Worm (Caenorhabditis elegans) whole organism, L2 larva: ENCODE measurements around the gene H43I07.4.

Experiments used
- C34F6.9 ChIP-seq: fragments of 150-350 bp; optimal IDR thresholded peaks from 2 replicates; lab custom pipeline; 2014; ENCODE audit warnings: missing biosample characterization, missing genetic modification characterization
- F13H6.1 ChIP-seq: sonication (generic microtip); optimal IDR thresholded peaks from 2 replicates; lab custom pipeline; 2016; ENCODE audit warnings: missing genetic modification characterization, missing compliant biosample characterization
- R02D3.7 ChIP-seq: fragments of 150-350 bp; optimal IDR thresholded peaks from 2 replicates; lab custom pipeline; 2014; ENCODE audit warnings: missing biosample characterization, missing genetic modification characterization
- Y55F3AM.14 ChIP-seq: fragments of 200-800 bp; sonication (Bioruptor generic); optimal IDR thresholded peaks from 2 replicates; lab custom pipeline; 2018; ENCODE audit warnings: mild to moderate bottlenecking, missing genetic modification characterization, missing compliant biosample characterization
- ZK546.5 ChIP-seq: sonication (generic microtip); optimal IDR thresholded peaks from 2 replicates; lab custom pipeline; 2017; ENCODE audit warnings: missing biosample characterization, missing genetic modification characterization
- aly-2 ChIP-seq: fragments of 150-350 bp; optimal IDR thresholded peaks from 2 replicates; lab custom pipeline; 2014; ENCODE audit warnings: missing biosample characterization, missing genetic modification characterization
- ama-1 ChIP-seq: fragments of 150-350 bp; optimal IDR thresholded peaks from 2 replicates; lab custom pipeline; 2018; ENCODE audit warnings: inconsistent platforms
- blmp-1 ChIP-seq: sonication (generic microtip); optimal IDR thresholded peaks from 2 replicates; lab custom pipeline; 2017; ENCODE audit warnings: missing genetic modification characterization, mild to moderate bottlenecking, missing compliant biosample characterization, antibody characterized with exemption, moderate library complexity; ENCODE audit not compliant: insufficient read depth
- crh-2 ChIP-seq: sonication (generic microtip); optimal IDR thresholded peaks from 2 replicates; lab custom pipeline; 2017; ENCODE audit warnings: missing biosample characterization, missing genetic modification characterization
- dmd-4 ChIP-seq: sonication (generic microtip); optimal IDR thresholded peaks from 2 replicates; lab custom pipeline; 2017; ENCODE audit warnings: missing biosample characterization, missing genetic modification characterization
- egl-27 ChIP-seq: sonication (generic microtip); optimal IDR thresholded peaks from 3 replicates; lab custom pipeline; 2017; ENCODE audit warnings: missing biosample characterization, missing genetic modification reagents, missing genetic modification characterization
- elt-3 ChIP-seq: sonication (generic microtip); optimal IDR thresholded peaks from 2 replicates; lab custom pipeline; 2017; ENCODE audit warnings: missing biosample characterization, missing genetic modification characterization
- fos-1 ChIP-seq: fragments of 150-350 bp; optimal IDR thresholded peaks from 2 replicates; lab custom pipeline; 2014; ENCODE audit warnings: missing biosample characterization, missing genetic modification characterization
- gmeb-1 ChIP-seq: fragments of 150-350 bp; optimal IDR thresholded peaks from 2 replicates; lab custom pipeline; 2014; ENCODE audit warnings: missing biosample characterization, missing genetic modification characterization
- lin-13 ChIP-seq: fragments of 150-350 bp; optimal IDR thresholded peaks from 2 replicates; lab custom pipeline; 2014; ENCODE audit warnings: missing biosample characterization, missing genetic modification reagents, missing genetic modification characterization
- lin-39 ChIP-seq: fragments of 150-350 bp; optimal IDR thresholded peaks from 2 replicates; lab custom pipeline; 2014; ENCODE audit warnings: missing biosample characterization, missing genetic modification reagents, missing genetic modification characterization
- mab-5 ChIP-seq: fragments of 150-350 bp; optimal IDR thresholded peaks from 2 replicates; lab custom pipeline; 2014; ENCODE audit warnings: missing biosample characterization, missing genetic modification characterization
- mdl-1 ChIP-seq, 2 experiments: fragments of 150-350 bp in 1 of 2; sonication (generic microtip) in 1 of 2; optimal IDR thresholded peaks; 2 replicates each; lab custom pipeline; 2017; ENCODE audit warnings: missing biosample characterization in 2 of 2, missing genetic modification characterization in 2 of 2
- nhr-11 ChIP-seq: fragments of 150-350 bp; optimal IDR thresholded peaks from 2 replicates; lab custom pipeline; 2014; ENCODE audit warnings: missing biosample characterization, missing genetic modification characterization
- nhr-12 ChIP-seq: fragments of 150-350 bp; optimal IDR thresholded peaks from 2 replicates; lab custom pipeline; 2014; ENCODE audit warnings: missing biosample characterization, missing genetic modification characterization
- nhr-21 ChIP-seq: fragments of 150-350 bp; optimal IDR thresholded peaks from 2 replicates; lab custom pipeline; 2014; ENCODE audit warnings: missing biosample characterization, missing genetic modification characterization
- nhr-23 ChIP-seq: fragments of 150-350 bp; optimal IDR thresholded peaks from 2 replicates; lab custom pipeline; 2014; ENCODE audit warnings: missing biosample characterization, missing genetic modification reagents, missing genetic modification characterization
- nhr-237 ChIP-seq: fragments of 150-350 bp; optimal IDR thresholded peaks from 2 replicates; lab custom pipeline; 2014; ENCODE audit warnings: missing biosample characterization, missing genetic modification characterization
- nhr-25 ChIP-seq: fragments of 150-350 bp; sonication (generic microtip); optimal IDR thresholded peaks from 3 replicates; lab custom pipeline; 2014; ENCODE audit warnings: missing biosample characterization, missing genetic modification characterization
- nhr-6 ChIP-seq: fragments of 150-350 bp; optimal IDR thresholded peaks from 2 replicates; lab custom pipeline; 2014; ENCODE audit warnings: missing biosample characterization, missing genetic modification characterization
- nhr-77 ChIP-seq: fragments of 150-350 bp; optimal IDR thresholded peaks from 2 replicates; lab custom pipeline; 2014; ENCODE audit warnings: missing biosample characterization, missing genetic modification characterization
- sem-4 ChIP-seq: fragments of 150-350 bp; optimal IDR thresholded peaks from 2 replicates; lab custom pipeline; 2014; ENCODE audit warnings: missing biosample characterization, missing genetic modification reagents, missing genetic modification characterization
- skn-1 ChIP-seq: sonication (generic microtip); optimal IDR thresholded peaks from 2 replicates; lab custom pipeline; 2017; ENCODE audit warnings: missing biosample characterization, missing genetic modification characterization
- sma-3 ChIP-seq: sonication (generic microtip); optimal IDR thresholded peaks from 2 replicates; lab custom pipeline; 2016; ENCODE audit warnings: missing genetic modification reagents, missing genetic modification characterization, missing compliant biosample characterization
- sma-9 ChIP-seq, 2 experiments: fragments of 150-350 bp in 1 of 2; sonication (generic microtip) in 1 of 2; optimal IDR thresholded peaks; 2 replicates each; lab custom pipeline; 2014 to 2016; ENCODE audit warnings: missing genetic modification characterization in 2 of 2, mild to moderate bottlenecking in 1 of 2, missing biosample characterization in 1 of 2, missing compliant biosample characterization in 1 of 2, missing genetic modification reagents in 1 of 2, moderate library complexity in 1 of 2
- unc-39 ChIP-seq: fragments of 150-350 bp; optimal IDR thresholded peaks from 2 replicates; lab custom pipeline; 2014; ENCODE audit warnings: missing biosample characterization, missing genetic modification characterization
- unc-55 ChIP-seq: fragments of 150-350 bp; sonication (generic microtip); optimal IDR thresholded peaks from 3 replicates; lab custom pipeline; 2014; ENCODE audit warnings: missing biosample characterization, missing genetic modification reagents, missing genetic modification characterization
- unc-62 ChIP-seq: fragments of 150-350 bp; optimal IDR thresholded peaks from 2 replicates; lab custom pipeline; 2014; ENCODE audit warnings: missing biosample characterization, missing genetic modification reagents, missing genetic modification characterization
- zag-1 ChIP-seq: fragments of 150-350 bp; optimal IDR thresholded peaks from 2 replicates; lab custom pipeline; 2014; ENCODE audit warnings: missing biosample characterization, missing genetic modification characterization
- ztf-1 ChIP-seq: fragments of 200-800 bp; sonication (Bioruptor generic); conservative IDR thresholded peaks from 2 replicates; pipeline ENCODE4 v1.3.6; 2022; ENCODE audit warnings: missing genetic modification characterization, missing compliant biosample characterization
- ztf-11 ChIP-seq: sonication (generic microtip); optimal IDR thresholded peaks from 2 replicates; lab custom pipeline; 2017; ENCODE audit warnings: missing biosample characterization, missing genetic modification characterization
- ztf-4 ChIP-seq: fragments of 150-350 bp; optimal IDR thresholded peaks from 2 replicates; lab custom pipeline; 2014; ENCODE audit warnings: missing biosample characterization, missing genetic modification characterization

H43I07.4 gene

ce11 chrV:4216902-4217301 lies 946 bp downstream of the H43I07.4 start:
- TF ChIP-seq nhr-12 (tag; lab: Kevin White, UChicago) (no peak), elt-3 (no peak), unc-55 (GFP tag; lab: Kevin White, UChicago) (peak; percentile 29), aly-2 (no peak)

ce11 chrV:4218268-4218667 lies 2.3 kb downstream of the H43I07.4 start:
- TF ChIP-seq zag-1 (tag; lab: Kevin White, UChicago) (peak; percentile 3), fos-1 (no peak)

ce11 chrV:4219342-4219741 lies 3.4 kb downstream of the H43I07.4 start, which contains the start of gene nlp-9:
Gene nlp-9 (plus strand): TSS chrV:4219642.
- TF ChIP-seq nhr-23 (tag; lab: Kevin White, UChicago), result no peak
- TF ChIP-seq gmeb-1 (tag; lab: Kevin White, UChicago), result no peak
- no peak for TF ChIP-seq ama-1 (lab: Kevin White, UChicago)
- no peak for TF ChIP-seq sem-4
- no peak for TF ChIP-seq F13H6.1
- no peak for TF ChIP-seq ZK546.5 (tag; lab: Kevin White, UChicago)
- no peak for TF ChIP-seq nhr-11 (tag; lab: Kevin White, UChicago)
- no peak for TF ChIP-seq unc-62 (GFP tag; lab: Kevin White, UChicago)
- no peak for TF ChIP-seq aly-2
- no peak for TF ChIP-seq sma-3 (GFP tag; lab: Kevin White, UChicago)
- no peak for TF ChIP-seq mab-5 (tag; lab: Kevin White, UChicago)
- TF ChIP-seq R02D3.7 (tag; lab: Kevin White, UChicago), result no peak
- no peak for TF ChIP-seq egl-27 (tag; lab: Kevin White, UChicago)
- TF ChIP-seq, all 48 proteins: peak for 0

ce11 chrV:4236118-4236517 lies 20.2 kb downstream of the H43I07.4 start, which contains the start of gene nlp-13:
Gene nlp-13 (plus strand): TSS chrV:4236418.
- no peak for TF ChIP-seq unc-55 (GFP tag; lab: Kevin White, UChicago)
- no peak for TF ChIP-seq nhr-237
- TF ChIP-seq nhr-21, result no peak
- no peak for TF ChIP-seq nhr-6 (tag; lab: Kevin White, UChicago)
- no peak for TF ChIP-seq dmd-4 (tag; lab: Kevin White, UChicago)
- no peak for TF ChIP-seq blmp-1 (tag; lab: Kevin White, UChicago)
- TF ChIP-seq crh-2 (tag; lab: Kevin White, UChicago), result no peak
- TF ChIP-seq nhr-25 (tag; lab: Kevin White, UChicago), result no peak
- TF ChIP-seq unc-39 (tag; lab: Kevin White, UChicago), result no peak
- no peak for TF ChIP-seq ZK546.5 (tag; lab: Kevin White, UChicago)
- no peak for TF ChIP-seq nhr-77
- TF ChIP-seq mdl-1 (tag; optimal IDR thresholded peaks at IDR 0.05; lab: Kevin White, UChicago), result no peak
- TF ChIP-seq lin-13 (GFP tag; lab: Kevin White, UChicago), result no peak
- TF ChIP-seq unc-62 (GFP tag; lab: Kevin White, UChicago), result no peak
- no peak for TF ChIP-seq sma-3 (GFP tag; lab: Kevin White, UChicago)
- no peak for TF ChIP-seq ztf-1 (GFP tag; lab: Robert Waterston, UW)
- TF ChIP-seq R02D3.7 (tag; lab: Kevin White, UChicago), result no peak
- TF ChIP-seq zag-1 (tag; lab: Kevin White, UChicago), result no peak
- no peak for TF ChIP-seq ztf-4 (tag; lab: Kevin White, UChicago)
- TF ChIP-seq F13H6.1, result no peak

- TF ChIP-seq sma-9 (GFP tag; optimal IDR thresholded peaks at IDR 0.05; lab: Kevin White, UChicago) (no peak), sma-9 (tag; optimal IDR thresholded peaks at IDR 0.05; lab: Kevin White, UChicago) (no peak), egl-27 (tag; lab: Kevin White, UChicago) (no peak), crh-2 (tag; lab: Kevin White, UChicago) (no peak), ztf-11 (tag; lab: Kevin White, UChicago) (no peak), blmp-1 (tag; lab: Kevin White, UChicago) (no peak), C34F6.9 (tag; lab: Kevin White, UChicago) (no peak), nhr-237 (no peak), lin-39 (tag; lab: Kevin White, UChicago) (no peak), skn-1 (tag; lab: Kevin White, UChicago) (no peak), elt-3 (no peak), unc-55 (GFP tag; lab: Kevin White, UChicago) (no peak), Y55F3AM.14 (GFP tag; lab: Kevin White, UChicago) (no peak)
These were observed 24.3 kb downstream of the H43I07.4 start, which contains the start of gene srh-204 for ce11 chrV:4240292-4240691. Gene srh-204 (minus strand): TSS chrV:4240392.
